Worm (Caenorhabditis elegans): ENCODE measurements around the gene Y55F3AM.11.

The Y55F3AM.11 gene

ce11 chrIV:1006662-1007061, 37.5 kb downstream of the Y55F3AM.11 start:
- no peak for TF ChIP-seq dve-1 (tag; optimal IDR thresholded peaks at IDR 0.05)
- TF ChIP-seq ceh-48 (tag; optimal IDR thresholded peaks at IDR 0.05), result peak; percentile 47

DNA sequence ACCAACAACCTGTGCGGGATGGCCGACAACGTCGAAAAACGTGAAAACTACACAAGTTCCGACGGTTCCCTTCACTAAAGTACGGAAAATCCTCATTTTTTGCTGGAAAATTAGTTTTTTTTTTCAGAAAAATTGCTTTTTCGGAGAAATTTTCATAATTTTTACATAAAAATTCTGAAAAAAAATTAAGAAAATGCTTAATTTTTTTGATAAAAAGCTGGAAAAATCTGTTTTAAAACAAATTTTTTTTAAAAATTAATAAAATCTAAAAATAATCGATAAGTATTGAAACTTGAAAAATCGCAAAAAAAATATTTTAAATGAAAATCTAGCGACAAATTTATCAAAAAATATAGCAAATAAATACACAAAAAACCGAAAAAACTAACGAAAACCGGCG, 38.4 kb downstream of the Y55F3AM.11 start, which contains the start of gene immp-2:
Gene immp-2, minus strand, starts transcription at position 101 of the 400 bp plus-strand sequence.
- TF ChIP-seq nhr-11 (tag; optimal IDR thresholded peaks at IDR 0.05) (no peak), C08G9.2 (tag; optimal IDR thresholded peaks at IDR 0.05) (no peak), ceh-18 (tag; optimal IDR thresholded peaks at IDR 0.05) (no peak), ama-1 (optimal IDR thresholded peaks at IDR 0.05) (no peak), nhr-232 (tag; optimal IDR thresholded peaks at IDR 0.05) (no peak), hlh-6 (tag; optimal IDR thresholded peaks at IDR 0.05) (no peak), unc-55 (GFP tag; optimal IDR thresholded peaks at IDR 0.05) (no peak), zip-5 (tag; optimal IDR thresholded peaks at IDR 0.05) (no peak), ceh-9 (tag; optimal IDR thresholded peaks at IDR 0.05) (no peak), ceh-22 (tag; optimal IDR thresholded peaks at IDR 0.05) (no peak), che-1 (tag; optimal IDR thresholded peaks at IDR 0.05) (no peak), lin-11 (tag; optimal IDR thresholded peaks at IDR 0.05) (no peak), ref-2 (tag; optimal IDR thresholded peaks at IDR 0.05) (no peak), syd-9 (tag; optimal IDR thresholded peaks at IDR 0.05) (no peak)

DNA sequence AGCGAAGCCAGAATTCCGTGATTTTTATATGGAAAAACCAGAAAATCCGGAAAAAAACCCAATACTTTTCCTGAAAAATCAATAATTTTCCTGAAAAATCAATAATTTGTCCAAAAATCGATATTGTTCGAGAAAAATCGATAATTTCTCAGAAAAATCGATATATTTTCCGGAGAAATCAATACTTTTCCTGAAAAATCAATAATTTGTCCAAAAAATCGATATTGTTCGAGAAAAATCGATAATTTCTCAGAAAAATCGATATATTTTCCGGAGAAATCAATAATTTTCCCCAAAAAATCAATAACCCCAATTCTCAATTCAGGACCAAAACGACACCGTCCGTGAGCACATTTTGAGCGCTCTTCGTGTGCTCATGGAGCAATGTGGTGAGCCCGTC, 43.7 kb downstream of the Y55F3AM.11 start:
- TF ChIP-seq sdc-2 (tag; optimal IDR thresholded peaks at IDR 0.05) (no peak), ceh-48 (tag; optimal IDR thresholded peaks at IDR 0.05) (peak; percentile 91)

ce11 chrIV:999675-1000074, 44.5 kb downstream of the Y55F3AM.11 start:
- TF ChIP-seq ceh-48 (tag; optimal IDR thresholded peaks at IDR 0.05) (peak; percentile 91), pax-1 (tag; optimal IDR thresholded peaks at IDR 0.05) (no peak), gmeb-2 (tag; optimal IDR thresholded peaks at IDR 0.05) (no peak), ztf-16 (tag; optimal IDR thresholded peaks at IDR 0.05) (no peak)

- no peak for TF ChIP-seq hlh-8 (tag; optimal IDR thresholded peaks at IDR 0.05)
- no peak for TF ChIP-seq ceh-30 (tag; optimal IDR thresholded peaks at IDR 0.05)
- TF ChIP-seq syd-9 (tag; optimal IDR thresholded peaks at IDR 0.05), result no peak
- TF ChIP-seq npax-4 (tag; optimal IDR thresholded peaks at IDR 0.05), result no peak
- TF ChIP-seq ceh-2 (tag; optimal IDR thresholded peaks at IDR 0.05), result no peak
- no peak for TF ChIP-seq unc-3 (GFP tag; conservative IDR thresholded peaks at IDR 0.05)
- no peak for TF ChIP-seq unc-3 (tag; optimal IDR thresholded peaks at IDR 0.05)
- no peak for TF ChIP-seq ceh-45 (GFP tag; IDR thresholded peaks at IDR 0.05)
- TF ChIP-seq hlh-15 (tag; optimal IDR thresholded peaks at IDR 0.05), result no peak
Measured at ce11 chrIV:998914-999313, 45.3 kb downstream of the Y55F3AM.11 start, which contains the start of gene Y55F3AM.5. TSS of gene Y55F3AM.5 (plus strand) at chrIV:999214.

- TF ChIP-seq ceh-48 (tag; optimal IDR thresholded peaks at IDR 0.05), result peak; percentile 79
- no peak for TF ChIP-seq fkh-10 (GFP tag; optimal IDR thresholded peaks at IDR 0.05)
- peak; percentile 10 for TF ChIP-seq nfya-1 (tag; optimal IDR thresholded peaks at IDR 0.05)
Measured at ce11 chrIV:991647-992400, 52.4 kb downstream of the Y55F3AM.11 start, which contains the start of gene lep-2. TSS of gene lep-2 (plus strand) at chrIV:992283.

ce11 chrIV:991181-991642, 53.0 kb downstream of the Y55F3AM.11 start:
- no peak for TF ChIP-seq ahr-1 (tag; optimal IDR thresholded peaks at IDR 0.05)
- no peak for TF ChIP-seq nhr-11 (tag; optimal IDR thresholded peaks at IDR 0.05)
- TF ChIP-seq ceh-22 (tag; optimal IDR thresholded peaks at IDR 0.05), result no peak
- no peak for TF ChIP-seq sox-2 (GFP tag; IDR thresholded peaks at IDR 0.05)
- TF ChIP-seq tbx-2 (tag; optimal IDR thresholded peaks at IDR 0.05), result no peak
- TF ChIP-seq elt-2 (tag; optimal IDR thresholded peaks at IDR 0.05), result no peak
- no peak for TF ChIP-seq mec-3 (tag; optimal IDR thresholded peaks at IDR 0.05; ENCODE audit: borderline replicate concordance)
- no peak for TF ChIP-seq fkh-6 (tag; optimal IDR thresholded peaks at IDR 0.05)
- TF ChIP-seq ztf-16 (tag; optimal IDR thresholded peaks at IDR 0.05), result no peak
- no peak for TF ChIP-seq C38D4.7 (GFP tag; optimal IDR thresholded peaks at IDR 0.05)
- no peak for TF ChIP-seq hlh-13 (GFP tag; optimal IDR thresholded peaks at IDR 0.05)

Data from whole organism, late embryonic.